Fruit fly (Drosophila melanogaster): ENCODE data around the gene png.

Gene png

DNA sequence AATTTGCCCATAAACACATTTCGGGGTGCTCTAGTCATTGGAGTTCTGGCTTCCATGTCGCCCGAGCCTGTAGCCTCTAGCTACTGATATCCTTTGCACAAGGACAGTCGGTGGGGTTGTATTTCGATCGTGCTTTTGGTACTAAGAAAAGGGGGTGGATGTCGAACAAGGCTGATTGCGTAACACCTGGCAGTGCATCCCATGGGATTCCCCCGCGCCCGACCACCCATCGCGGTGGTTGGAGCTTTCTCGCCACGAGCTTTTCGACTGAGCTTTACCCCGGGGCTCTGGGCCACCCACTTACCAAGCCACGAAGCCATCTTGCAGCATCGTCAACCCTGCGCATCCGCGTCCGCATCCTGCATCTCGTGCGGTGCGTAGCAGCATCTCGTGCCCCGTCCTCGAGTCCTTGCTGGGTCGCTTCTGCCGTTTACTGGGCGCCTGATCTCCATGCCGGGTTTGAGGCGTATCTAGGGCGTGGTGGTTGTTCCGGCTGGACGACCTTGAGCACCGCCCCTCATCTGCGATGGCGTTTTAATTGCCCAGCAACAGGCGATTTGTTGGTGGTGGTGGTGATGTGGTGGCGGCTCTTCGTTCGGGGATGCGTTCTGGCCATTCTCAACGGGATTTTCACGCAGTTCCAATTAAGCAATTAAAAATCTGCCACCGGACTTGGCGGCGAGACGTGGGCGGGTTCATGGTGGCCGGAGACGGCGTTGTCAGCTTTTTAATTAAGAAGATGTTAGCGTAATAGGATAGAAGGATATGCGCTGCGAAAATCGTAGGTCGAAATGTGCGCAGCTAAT, 40.5 kb upstream of the png start (continued):
- TF ChIP-seq sc (optimal IDR thresholded peaks at IDR 0.05), result no peak
- no peak for TF ChIP-seq sc (GFP tag; optimal IDR thresholded peaks at IDR 0.05)
- TF ChIP-seq Gsc (GFP tag; IDR thresholded peaks at IDR 0.05), result no peak
- TF ChIP-seq lbe (GFP tag; optimal IDR thresholded peaks at IDR 0.05), result no peak
- no peak for TF ChIP-seq unpg (GFP tag; optimal IDR thresholded peaks at IDR 0.05)
- TF ChIP-seq CG2120 (GFP tag; optimal IDR thresholded peaks at IDR 0.05), result no peak
- TF ChIP-seq zen (tag; optimal IDR thresholded peaks at IDR 0.05), result no peak
- no peak for TF ChIP-seq Antp (GFP tag; optimal IDR thresholded peaks at IDR 0.05)
- no peak for TF ChIP-seq gt (GFP tag; IDR thresholded peaks at IDR 0.05)
- peak; percentile 95 for TF ChIP-seq CG31224 (GFP tag; IDR thresholded peaks at IDR 0.05)
- TF ChIP-seq Sin3A (optimal IDR thresholded peaks at IDR 0.05), result no peak
- no peak for TF ChIP-seq Ets65A (GFP tag)
- no peak for TF ChIP-seq seq (GFP tag; IDR thresholded peaks at IDR 0.05)
- TF ChIP-seq caup (GFP tag; optimal IDR thresholded peaks at IDR 0.05; ENCODE audit: severe bottlenecking), result no peak
- TF ChIP-seq lola (GFP tag; optimal IDR thresholded peaks at IDR 0.05), result no peak
- no peak for TF ChIP-seq btn (GFP tag; optimal IDR thresholded peaks at IDR 0.05)
- TF ChIP-seq wor (GFP tag; IDR thresholded peaks at IDR 0.05), result no peak
- TF ChIP-seq Awh (GFP tag; IDR thresholded peaks at IDR 0.05), result no peak
- TF ChIP-seq CG15514 (GFP tag; optimal IDR thresholded peaks at IDR 0.05), result peak; percentile 35
- no peak for TF ChIP-seq bab2 (GFP tag; optimal IDR thresholded peaks at IDR 0.05)
- TF ChIP-seq CG4404 (GFP tag; IDR thresholded peaks at IDR 0.05), result no peak
- no peak for TF ChIP-seq CG9727 (GFP tag; optimal IDR thresholded peaks at IDR 0.05)
- TF ChIP-seq CG30020 (tag; optimal IDR thresholded peaks at IDR 0.05), result no peak
- TF ChIP-seq Taf1 (GFP tag; IDR thresholded peaks at IDR 0.05), result no peak
- no peak for TF ChIP-seq Drgx (GFP tag; IDR thresholded peaks at IDR 0.05)
- no peak for TF ChIP-seq da (GFP tag; optimal IDR thresholded peaks at IDR 0.05)
- peak; percentile 25 for TF ChIP-seq sens (GFP tag)
- TF ChIP-seq crol (GFP tag; IDR thresholded peaks at IDR 0.05), result peak; percentile 51
- TF ChIP-seq dmrt99B (tag; optimal IDR thresholded peaks at IDR 0.05), result no peak
- peak; percentile 34 for TF ChIP-seq Deaf1 (tag; optimal IDR thresholded peaks at IDR 0.05)
- TF ChIP-seq CG13123 (GFP tag; optimal IDR thresholded peaks at IDR 0.05), result no peak
- TF ChIP-seq usp (GFP tag; optimal IDR thresholded peaks at IDR 0.05), result no peak
- no peak for TF ChIP-seq HLH54F (GFP tag; optimal IDR thresholded peaks at IDR 0.05)
- TF ChIP-seq Pdp1 (GFP tag; optimal IDR thresholded peaks at IDR 0.05), result peak in 1 of 2 experiments; percentile 64
- TF ChIP-seq CG13894 (tag; optimal IDR thresholded peaks at IDR 0.05), result no peak
- TF ChIP-seq zen2 (GFP tag; IDR thresholded peaks at IDR 0.05; ENCODE audit: partially characterized antibody), result no peak
- TF ChIP-seq ewg (GFP tag; optimal IDR thresholded peaks at IDR 0.05), result peak; percentile 13
- TF ChIP-seq CG11456 (GFP tag; IDR thresholded peaks at IDR 0.05), result no peak
- TF ChIP-seq nerfin-1 (tag; optimal IDR thresholded peaks at IDR 0.05), result no peak

DNA sequence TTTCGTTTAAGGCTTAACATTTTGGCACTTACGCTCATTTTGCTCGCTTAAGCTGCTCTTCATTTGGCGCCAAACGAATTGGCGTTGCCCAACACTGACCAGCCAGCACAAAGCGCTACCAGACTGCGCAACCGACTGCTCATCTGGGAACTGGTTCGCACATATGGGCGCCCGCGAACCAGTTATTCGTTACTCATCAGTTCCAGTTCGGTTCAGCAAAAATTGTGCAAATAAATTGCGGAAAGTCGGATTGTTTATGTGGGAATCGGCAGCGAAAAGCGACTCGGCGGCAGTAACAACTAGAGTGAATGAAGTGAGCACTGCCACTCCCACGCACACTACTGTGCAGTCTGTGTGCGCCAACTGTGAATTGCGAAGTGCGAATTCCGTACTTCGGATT, 35.5 kb upstream of the png start, which contains the start of gene Rilpl:
Rilpl (plus strand) TSS at position 180 of the 400 bp plus-strand sequence.
- no peak for TF ChIP-seq Dek (tag; optimal IDR thresholded peaks at IDR 0.05)
- TF ChIP-seq Myb (GFP tag; optimal IDR thresholded peaks at IDR 0.05), result peak; percentile 67
- TF ChIP-seq amos (GFP tag; IDR thresholded peaks at IDR 0.05; ENCODE audit: partially characterized antibody), result peak; percentile 68; the same call in 1 of the 2 replicates
- TF ChIP-seq CG34376 (GFP tag; optimal IDR thresholded peaks at IDR 0.05), result peak; percentile 34
- no peak for TF ChIP-seq Mad (GFP tag; optimal IDR thresholded peaks at IDR 0.05)
- TF ChIP-seq nom (GFP tag; optimal IDR thresholded peaks at IDR 0.05), result peak; percentile 66
- TF ChIP-seq lilli (GFP tag; optimal IDR thresholded peaks at IDR 0.05), result peak; percentile 35
- peak; percentile 9 for TF ChIP-seq emc (GFP tag; optimal IDR thresholded peaks at IDR 0.05)
- TF ChIP-seq HmgZ (tag; optimal IDR thresholded peaks at IDR 0.05), result peak; percentile 60
- TF ChIP-seq CG4360 (GFP tag; IDR thresholded peaks at IDR 0.05), result no peak
- TF ChIP-seq MESR4 (GFP tag; optimal IDR thresholded peaks at IDR 0.05), result peak; percentile 77
- TF ChIP-seq row (GFP tag; IDR thresholded peaks at IDR 0.05), result peak; percentile 33; the same call in 1 of the 3 replicates
- TF ChIP-seq gro (GFP tag; optimal IDR thresholded peaks at IDR 0.05), result peak; percentile 39
- TF ChIP-seq kay (GFP tag; optimal IDR thresholded peaks at IDR 0.05), result peak; percentile 94
